Fruit fly (Drosophila melanogaster) S2 (cell line): Measurements from ENCODE around the gene CG33308.

Experiments
- CG8478 ChIP-seq: fragments of >200 bp; optimal IDR thresholded peaks from 2 replicates; lab custom pipeline; 2018
- CTCF ChIP-seq, 2 experiments: fragments of >200 bp; optimal IDR thresholded peaks; 2 replicates each; lab custom pipeline; 2018

DNA sequence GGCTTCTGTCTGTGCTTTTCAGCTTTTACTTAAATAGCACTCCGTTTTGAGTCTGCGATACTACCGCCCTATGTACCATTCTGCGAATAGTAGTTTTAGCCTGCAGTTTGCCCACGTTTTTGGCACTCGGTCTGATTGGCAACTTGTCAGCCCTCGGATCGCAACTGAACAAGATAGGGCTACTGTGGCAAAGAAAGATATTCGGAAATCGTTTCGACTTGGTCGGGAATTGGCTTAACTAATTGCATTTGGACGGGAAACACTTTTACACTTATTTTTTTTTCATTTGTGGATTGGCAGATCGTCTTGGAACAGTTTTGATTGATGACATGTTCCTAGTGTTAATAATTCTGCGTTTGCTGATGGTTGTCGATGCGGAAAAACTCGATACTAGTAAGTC lies 39.9 kb downstream of the CG33308 start, which contains the start of gene CG42682:
- no peak for TF ChIP-seq CTCF (optimal IDR thresholded peaks at IDR 0.05; lab: Kevin White, UChicago)
- TF ChIP-seq CG8478, result no peak
